Fruit fly (Drosophila melanogaster) whole organism, embryonic: ENCODE measurements around the gene CG14797.

Experiments used
- ERR ChIP-seq: fragments of 200-800 bp; sonication (Bioruptor generic); optimal IDR thresholded peaks from 2 replicates; lab custom pipeline; 2016; ENCODE audit warnings: missing biosample characterization, missing genetic modification characterization
- kay ChIP-seq: fragments of 200-800 bp; sonication (Bioruptor generic); optimal IDR thresholded peaks from 2 replicates; lab custom pipeline; 2016; ENCODE audit warnings: missing biosample characterization, missing genetic modification characterization
- stc ChIP-seq: fragments of 200-800 bp; sonication (Bioruptor generic); IDR thresholded peaks from 2 replicates; pipeline ENCODE4 v1.3.6; 2022; ENCODE audit warnings: missing biosample characterization, missing genetic modification characterization

- TF ChIP-seq kay (no peak), stc (no peak), ERR (GFP tag; lab: Kevin White, UChicago) (no peak)
These were observed 16.5 kb upstream of the CG14797 start, which contains the start of gene dor for dm6 chrX:1664836-1665235.
